Worm (Caenorhabditis elegans) whole organism, mixed stage, embryonic: Measurements from ENCODE around the gene H18N23.2.
"Not testable (repeated sequence)": the region's sequence is repeated elsewhere in the genome, so short reads cannot be mapped to it uniquely, and the experiment has no call there.

Experiments used
- M03D4.4 ChIP-seq: sonication (generic microtip); optimal IDR thresholded peaks from 2 replicates; lab custom pipeline; 2017; ENCODE audit warnings: mild to moderate bottlenecking, missing genetic modification characterization, missing compliant biosample characterization
- blmp-1 ChIP-seq: fragments of 150-350 bp; optimal IDR thresholded peaks from 2 replicates; lab custom pipeline; 2014; ENCODE audit warnings: missing biosample characterization, missing genetic modification characterization
- ceh-39 ChIP-seq: fragments of 150-350 bp; optimal IDR thresholded peaks from 2 replicates; lab custom pipeline; 2014; ENCODE audit warnings: missing biosample characterization, missing genetic modification characterization
- ceh-43 ChIP-seq: fragments of 200-800 bp; sonication (Bioruptor generic); optimal IDR thresholded peaks from 2 replicates; lab custom pipeline; 2018; ENCODE audit warnings: mild to moderate bottlenecking, missing genetic modification characterization, moderate library complexity, missing compliant biosample characterization
- ceh-83 ChIP-seq: fragments of 200-800 bp; sonication (Bioruptor generic); optimal IDR thresholded peaks from 2 replicates; lab custom pipeline; 2018; ENCODE audit warnings: mild to moderate bottlenecking, missing genetic modification characterization, missing compliant biosample characterization
- ces-1 ChIP-seq: fragments of 150-350 bp; optimal IDR thresholded peaks from 2 replicates; lab custom pipeline; 2014; ENCODE audit warnings: missing biosample characterization, missing genetic modification reagents, missing genetic modification characterization
- drap-1 ChIP-seq: fragments of 200-800 bp; sonication (Bioruptor generic); optimal IDR thresholded peaks from 3 replicates; lab custom pipeline; 2018; ENCODE audit warnings: mild to moderate bottlenecking, missing genetic modification characterization, missing compliant biosample characterization
- elt-1 ChIP-seq: sonication (generic microtip); optimal IDR thresholded peaks from 2 replicates; lab custom pipeline; 2017; ENCODE audit warnings: missing genetic modification characterization, mild to moderate bottlenecking, missing compliant biosample characterization, antibody characterized with exemption, moderate library complexity, borderline replicate concordance; ENCODE audit not compliant: insufficient read depth
- elt-3 ChIP-seq: fragments of 150-350 bp; optimal IDR thresholded peaks from 2 replicates; lab custom pipeline; 2014; ENCODE audit warnings: missing biosample characterization, missing genetic modification characterization
- ham-2 ChIP-seq: fragments of 200-800 bp; sonication (Bioruptor generic); optimal IDR thresholded peaks from 2 replicates; lab custom pipeline; 2018; ENCODE audit warnings: mild to moderate bottlenecking, missing genetic modification characterization, missing compliant biosample characterization
- lin-13 ChIP-seq: fragments of 150-350 bp; optimal IDR thresholded peaks from 2 replicates; lab custom pipeline; 2014; ENCODE audit warnings: missing biosample characterization, missing genetic modification characterization
- lsy-2 ChIP-seq: fragments of 150-350 bp; optimal IDR thresholded peaks from 2 replicates; lab custom pipeline; 2014; ENCODE audit warnings: missing biosample characterization, missing genetic modification characterization
- mab-5 ChIP-seq: fragments of 150-350 bp; optimal IDR thresholded peaks from 2 replicates; lab custom pipeline; 2014; ENCODE audit warnings: missing biosample characterization, missing genetic modification characterization
- mep-1 ChIP-seq: fragments of 150-350 bp; optimal IDR thresholded peaks from 2 replicates; lab custom pipeline; 2017; ENCODE audit warnings: missing biosample characterization, missing genetic modification reagents, missing genetic modification characterization, inconsistent platforms
- mls-2 ChIP-seq: sonication (generic microtip); optimal IDR thresholded peaks from 2 replicates; lab custom pipeline; 2016; ENCODE audit warnings: mild to moderate bottlenecking, missing genetic modification characterization, moderate library complexity, missing compliant biosample characterization
- nhr-12 ChIP-seq: fragments of 150-350 bp; optimal IDR thresholded peaks from 2 replicates; lab custom pipeline; 2014; ENCODE audit warnings: missing biosample characterization, missing genetic modification characterization
- nhr-2 ChIP-seq: fragments of 150-350 bp; optimal IDR thresholded peaks from 2 replicates; lab custom pipeline; 2014; ENCODE audit warnings: missing biosample characterization, missing genetic modification characterization
- nhr-28 ChIP-seq: fragments of 150-350 bp; optimal IDR thresholded peaks from 2 replicates; lab custom pipeline; 2014; ENCODE audit warnings: missing biosample characterization, missing genetic modification characterization
- pha-4 ChIP-seq: fragments of 150-350 bp; optimal IDR thresholded peaks from 2 replicates; lab custom pipeline; 2018; ENCODE audit warnings: missing biosample characterization, missing genetic modification reagents, missing genetic modification characterization
- sem-2 ChIP-seq: fragments of 200-800 bp; sonication (Bioruptor generic); optimal IDR thresholded peaks from 2 replicates; lab custom pipeline; 2018; ENCODE audit warnings: mild to moderate bottlenecking, missing genetic modification characterization, missing compliant biosample characterization
- snpc-4 ChIP-seq: fragments of 150-350 bp; optimal IDR thresholded peaks from 2 replicates; lab custom pipeline; 2014; ENCODE audit warnings: missing biosample characterization, missing genetic modification characterization
- sptf-1 ChIP-seq: sonication (generic microtip); optimal IDR thresholded peaks from 2 replicates; lab custom pipeline; 2017; ENCODE audit warnings: mild to moderate bottlenecking, missing genetic modification characterization, moderate library complexity, missing compliant biosample characterization
- tbx-8 ChIP-seq: fragments of 200-800 bp; sonication (Bioruptor generic); optimal IDR thresholded peaks from 2 replicates; lab custom pipeline; 2018; ENCODE audit warnings: mild to moderate bottlenecking, missing genetic modification characterization, moderate library complexity, missing compliant biosample characterization
- unc-120 ChIP-seq: sonication (generic microtip); optimal IDR thresholded peaks from 2 replicates; lab custom pipeline; 2017; ENCODE audit warnings: missing genetic modification characterization, missing compliant biosample characterization; ENCODE audit not compliant: poor library complexity, severe bottlenecking
- unc-39 ChIP-seq: fragments of 150-350 bp; optimal IDR thresholded peaks from 2 replicates; lab custom pipeline; 2014; ENCODE audit warnings: missing biosample characterization, missing genetic modification characterization
- unc-62 ChIP-seq: fragments of 150-350 bp; optimal IDR thresholded peaks from 2 replicates; lab custom pipeline; 2014; ENCODE audit warnings: missing biosample characterization, missing genetic modification reagents, missing genetic modification characterization
- zip-8 ChIP-seq: fragments of 150-350 bp; optimal IDR thresholded peaks from 2 replicates; lab custom pipeline; 2014; ENCODE audit warnings: missing biosample characterization, missing genetic modification characterization
- ztf-11 ChIP-seq: fragments of 150-350 bp; optimal IDR thresholded peaks from 2 replicates; lab custom pipeline; 2014; ENCODE audit warnings: missing biosample characterization, missing genetic modification characterization

H18N23.2 gene

DNA sequence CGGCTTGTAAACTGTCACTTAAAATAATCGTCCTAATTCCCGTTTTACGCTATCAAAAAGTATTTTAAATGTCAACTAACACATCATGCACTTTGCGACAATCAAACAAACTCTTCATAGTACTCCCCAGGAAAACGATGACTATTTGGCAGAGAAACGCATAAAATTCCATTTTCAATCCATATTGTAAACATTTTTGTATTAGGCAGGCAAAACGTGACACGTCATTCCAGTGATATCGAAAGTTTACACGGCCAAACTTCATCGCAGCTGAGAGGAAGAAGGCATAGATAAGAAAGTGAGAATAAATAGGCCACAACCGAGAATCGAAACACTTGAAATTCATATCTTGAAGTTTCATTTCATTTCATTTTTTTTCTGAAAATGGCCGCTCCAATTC lies 40.5 kb downstream of the H18N23.2 start, which contains the start of gene lec-9:
Gene lec-9, plus strand, starts transcription at position 349 of the 400 bp plus-strand sequence.
- TF ChIP-seq nhr-12 (tag; lab: Kevin White, UChicago) (no peak), ceh-83 (GFP tag; lab: Kevin White, UChicago) (no peak), sptf-1 (no peak), mep-1 (tag; lab: Kevin White, UChicago) (no peak), unc-120 (tag; lab: Kevin White, UChicago) (no peak), lin-13 (tag; lab: Kevin White, UChicago) (no peak), ham-2 (GFP tag; lab: Kevin White, UChicago) (no peak), pha-4 (tag; lab: Kevin White, UChicago) (no peak), mls-2 (tag; lab: Kevin White, UChicago) (no peak), M03D4.4 (tag; lab: Kevin White, UChicago) (no peak), ztf-11 (tag; lab: Kevin White, UChicago) (no peak), blmp-1 (tag; lab: Kevin White, UChicago) (no peak), ceh-39 (tag; lab: Kevin White, UChicago) (no peak), lsy-2 (tag; lab: Kevin White, UChicago) (no peak), drap-1 (GFP tag; lab: Kevin White, UChicago) (no peak), nhr-28 (tag; lab: Kevin White, UChicago) (no peak), unc-39 (tag; lab: Kevin White, UChicago) (no peak), tbx-8 (no peak), sem-2 (no peak), unc-62 (GFP tag; lab: Kevin White, UChicago) (no peak)

DNA sequence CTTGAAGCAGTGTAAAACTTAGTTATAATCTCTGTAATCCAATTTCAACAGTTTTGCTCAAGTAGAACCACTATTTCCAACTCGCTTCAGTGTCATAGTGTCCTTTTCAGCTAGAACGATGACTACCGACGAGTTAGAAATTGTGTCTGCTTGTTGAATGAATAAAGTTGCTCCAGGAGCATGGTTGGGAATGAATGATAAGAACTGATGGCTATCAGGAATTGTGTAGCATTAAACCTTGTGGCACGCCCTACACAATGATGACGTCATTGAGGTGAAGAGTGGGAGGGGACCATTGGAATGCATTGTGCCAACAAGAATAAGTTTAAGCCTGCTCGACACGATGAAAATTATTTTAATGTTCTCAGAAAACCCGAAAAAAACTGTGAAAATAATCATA lies 42.0 kb downstream of the H18N23.2 start:
- peak; percentile 13 for TF ChIP-seq zip-8
- TF ChIP-seq ceh-43: no peak

DNA sequence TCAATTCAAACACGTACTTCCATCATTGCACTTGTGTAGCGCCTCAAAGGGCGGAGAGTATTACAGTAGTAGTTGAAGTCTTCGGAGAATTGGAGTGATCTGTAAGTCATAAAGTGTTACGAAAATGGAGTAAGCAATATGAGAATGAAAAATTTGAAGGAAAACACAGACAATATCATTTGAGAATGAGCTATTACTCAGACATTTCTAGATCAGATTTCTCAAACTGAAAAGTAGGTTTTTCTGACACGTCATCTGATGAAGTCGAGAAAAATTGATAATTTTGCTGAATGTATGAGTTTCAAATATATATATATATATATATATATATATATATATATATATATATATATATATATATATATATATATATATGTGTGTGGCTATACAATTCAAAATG lies 60.9 kb downstream of the H18N23.2 start, which contains the start of gene frpr-7:
Gene frpr-7, minus strand, starts transcription at position 101 of the 400 bp plus-strand sequence.
- TF ChIP-seq mab-5 (tag; lab: Kevin White, UChicago): no peak
- no peak for TF ChIP-seq snpc-4 (tag; lab: Kevin White, UChicago)
- TF ChIP-seq blmp-1 (tag; lab: Kevin White, UChicago): no peak
- no peak for TF ChIP-seq M03D4.4 (tag; lab: Kevin White, UChicago)
- no peak for TF ChIP-seq tbx-8
- TF ChIP-seq elt-3 (tag; lab: Kevin White, UChicago): no peak
- no peak for TF ChIP-seq drap-1 (GFP tag; lab: Kevin White, UChicago)
- TF ChIP-seq zip-8: no peak
- TF ChIP-seq ceh-43: no peak
- TF ChIP-seq lin-13 (tag; lab: Kevin White, UChicago): no peak
- no peak for TF ChIP-seq ces-1 (GFP tag; lab: Kevin White, UChicago)
- TF ChIP-seq ceh-39 (tag; lab: Kevin White, UChicago): no peak
- no peak for TF ChIP-seq nhr-28 (tag; lab: Kevin White, UChicago)
- TF ChIP-seq nhr-12 (tag; lab: Kevin White, UChicago): no peak
- TF ChIP-seq unc-39 (tag; lab: Kevin White, UChicago): no peak
- no peak for TF ChIP-seq nhr-2 (tag; lab: Kevin White, UChicago)
- no peak for TF ChIP-seq ztf-11 (tag; lab: Kevin White, UChicago)
- TF ChIP-seq unc-62 (GFP tag; lab: Kevin White, UChicago): no peak

DNA sequence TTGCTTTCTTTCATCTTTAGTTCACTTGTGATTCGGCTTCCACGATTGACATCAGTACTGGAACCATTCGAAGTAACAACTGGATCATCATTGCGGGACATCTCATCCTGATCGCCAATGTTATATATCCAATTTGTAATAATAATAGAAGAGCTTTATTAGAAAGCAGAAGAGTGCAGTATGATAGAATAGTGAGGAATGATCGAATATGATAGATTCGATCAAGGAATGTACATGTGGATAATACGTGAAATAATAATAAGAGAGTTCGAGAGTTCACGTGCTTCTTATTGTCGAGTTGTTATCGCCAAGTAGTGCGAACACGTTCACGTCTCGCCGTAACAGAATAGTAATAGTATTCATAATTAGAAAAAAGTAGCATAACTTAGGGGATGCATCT lies 61.7 kb downstream of the H18N23.2 start, which contains the start of gene F39B3.3:
Gene F39B3.3, minus strand, starts transcription at position 101 of the 400 bp plus-strand sequence.
- TF ChIP-seq elt-1, unc-39, pha-4 (tag; lab: Kevin White, UChicago): not testable (repeated sequence)
